Fruit fly (Drosophila melanogaster) Kc167 (cell line): ENCODE data around the gene TyrR.

Source experiments
- Myc ChIP-seq: fragments of >200 bp; optimal IDR thresholded peaks from 2 replicates; lab custom pipeline; 2017; ENCODE audit warnings: missing external identifiers
- Sin3A ChIP-seq: fragments of >200 bp; optimal IDR thresholded peaks from 2 replicates; lab custom pipeline; 2018; ENCODE audit warnings: missing external identifiers
- h ChIP-seq: fragments of >200 bp; optimal IDR thresholded peaks from 3 replicates; lab custom pipeline; 2018; ENCODE audit warnings: missing external identifiers
- insv ChIP-seq: fragments of >200 bp; optimal IDR thresholded peaks from 3 replicates; lab custom pipeline; 2018; ENCODE audit warnings: missing external identifiers
- ttk ChIP-seq: sonication (Bioruptor generic); optimal IDR thresholded peaks from 2 replicates; lab custom pipeline; 2017; ENCODE audit warnings: missing external identifiers

DNA sequence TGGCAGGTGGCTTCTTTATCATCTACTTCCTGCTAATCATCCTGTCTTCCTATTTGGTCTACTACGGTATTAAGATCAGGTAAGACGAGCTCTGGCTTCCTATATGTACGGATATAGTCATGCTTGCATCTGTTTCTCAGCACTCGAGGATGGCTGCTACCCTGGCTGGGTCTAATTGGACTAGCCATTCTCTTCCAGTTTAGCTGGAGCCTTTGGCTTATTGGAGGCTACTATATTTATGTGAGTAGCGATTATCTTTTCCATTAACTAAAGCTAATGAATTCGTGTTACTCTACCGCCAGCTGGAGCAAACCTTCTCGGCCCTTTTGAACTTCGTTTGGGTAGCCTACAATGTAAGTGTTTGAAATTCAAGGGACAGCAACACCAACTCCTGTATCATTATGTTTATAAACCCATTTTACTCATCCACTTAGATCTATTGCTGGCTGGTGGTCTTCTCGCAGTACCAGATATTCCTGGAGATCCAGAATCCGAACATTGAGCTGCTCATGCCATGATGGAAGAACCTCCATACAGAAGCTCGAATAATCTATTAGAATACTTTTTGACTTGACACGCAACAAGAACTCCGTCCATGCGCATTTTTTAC lies 32.7 kb upstream of the TyrR start:
- TF ChIP-seq Myc: no peak
- TF ChIP-seq h (lab: Kevin White, UChicago): no peak
- no peak for TF ChIP-seq Sin3A (lab: Kevin White, UChicago)
- TF ChIP-seq insv (lab: Kevin White, UChicago): no peak
- no peak for TF ChIP-seq ttk (lab: Kevin White, UChicago)
